ENCODE assay signal across 2 worm cellular contexts in the genomic region with DNA sequence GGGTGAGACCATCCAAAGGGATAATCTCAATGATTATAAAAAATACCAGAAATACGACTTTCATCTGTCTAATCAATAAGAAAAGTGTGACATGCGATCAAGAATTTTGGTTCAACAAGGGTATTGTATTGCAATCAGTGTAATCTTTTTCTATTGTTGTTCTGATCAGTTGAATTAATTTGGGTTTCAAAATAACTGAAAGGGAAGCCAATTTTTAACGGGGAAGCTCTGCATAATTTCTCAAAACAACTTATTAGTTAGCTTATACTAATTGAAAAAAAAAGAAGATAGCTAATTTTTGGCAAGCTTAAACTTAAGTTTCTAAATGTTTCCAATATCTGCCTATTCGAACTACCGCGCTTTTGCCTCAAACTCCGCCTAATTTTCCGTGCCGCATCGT.
TF ChIP-seq lines count a peak whose summit lies in the region.

A gene (minus strand): TSS at position 101 of the 400 bp plus-strand sequence.

TF ChIP-seq in whole organism, L1 larva, 84 proteins besides CTCF, POLR2A, EP300 and RAD21:
- TF ChIP-seq efl-1 (optimal IDR thresholded peaks at IDR 0.05; lab: Kevin White, UChicago) (no peak), efl-1 (GFP tag; optimal IDR thresholded peaks at IDR 0.05 in 1 of 2; lab: Kevin White, UChicago) (peak in 1 of 2 experiments; percentile 7), rnt-1 (tag; optimal IDR thresholded peaks at IDR 0.05; lab: Kevin White, UChicago) (no peak), irx-1 (tag; optimal IDR thresholded peaks at IDR 0.05; lab: Kevin White, UChicago) (no peak), unc-86 (tag; optimal IDR thresholded peaks at IDR 0.05; lab: Kevin White, UChicago) (no peak), lin-13 (GFP tag; optimal IDR thresholded peaks at IDR 0.05; lab: Kevin White, UChicago) (no peak), nhr-85 (tag; lab: Kevin White, UChicago) (peak; percentile 3), snpc-4 (tag; optimal IDR thresholded peaks at IDR 0.05; lab: Kevin White, UChicago) (no peak)

TF ChIP-seq in whole organism, L4 larva, 104 proteins besides CTCF, POLR2A, EP300 and RAD21:
- no peak for TF ChIP-seq snpc-1.2 (GFP tag; IDR thresholded peaks at IDR 0.05; lab: Robert Waterston, UW)
- peak; percentile 20 for TF ChIP-seq aha-1 (tag; lab: Kevin White, UChicago)
- no peak for TF ChIP-seq egl-27 (tag; optimal IDR thresholded peaks at IDR 0.05; lab: Kevin White, UChicago)
